Worm (Caenorhabditis elegans): ENCODE data around the gene K07C11.8.
A peak's percentile ranks its signal among the peaks of the same experiment; 100 is the strongest.

K07C11.8 gene

ce11 chrV:8178914-8179542, 38.7 kb downstream of the K07C11.8 start, which contains the start of gene srp-7:
Gene srp-7, plus strand, starts transcription at chrV:8179126.
- TF ChIP-seq ceh-82 (tag; optimal IDR thresholded peaks at IDR 0.05) (peak in 1 of 3 experiments; percentile 28), nhr-11 (tag; optimal IDR thresholded peaks at IDR 0.05) (no peak), lin-35 (GFP tag; optimal IDR thresholded peaks at IDR 0.05) (no peak), nhr-85 (tag) (peak; percentile 40), nhr-20 (tag; optimal IDR thresholded peaks at IDR 0.05) (peak; percentile 35), isw-1 (GFP tag; IDR thresholded peaks at IDR 0.05) (peak; percentile 12; the same call in 1 of the 2 replicates), F16B12.6 (tag; optimal IDR thresholded peaks at IDR 0.05) (no peak), unc-98 (GFP tag; IDR thresholded peaks at IDR 0.05) (peak; percentile 42; the same call in 1 of the 2 replicates), sup-37 (GFP tag; optimal IDR thresholded peaks at IDR 0.05) (no peak), snu-23 (GFP tag; optimal IDR thresholded peaks at IDR 0.05) (peak; percentile 9), fos-1 (tag; optimal IDR thresholded peaks at IDR 0.05) (no peak), nhr-19 (GFP tag; conservative IDR thresholded peaks at IDR 0.05) (peak; percentile 74), nhr-76 (tag; optimal IDR thresholded peaks at IDR 0.05) (no peak), mep-1 (tag; optimal IDR thresholded peaks at IDR 0.05) (peak; percentile 34), lin-14 (GFP tag; optimal IDR thresholded peaks at IDR 0.05) (peak; percentile 68), unc-130 (tag; optimal IDR thresholded peaks at IDR 0.05) (no peak), efl-3 (GFP tag; optimal IDR thresholded peaks at IDR 0.05) (no peak), elt-3 (tag; optimal IDR thresholded peaks at IDR 0.05) (no peak), pax-3 (tag; optimal IDR thresholded peaks at IDR 0.05) (no peak), C34B4.2 (tag; optimal IDR thresholded peaks at IDR 0.05) (no peak), egl-27 (tag; optimal IDR thresholded peaks at IDR 0.05) (no peak), hlh-17 (GFP tag; optimal IDR thresholded peaks at IDR 0.05; ENCODE audit: borderline replicate concordance) (no peak), pqm-1 (tag; optimal IDR thresholded peaks at IDR 0.05) (no peak), ceh-88 (GFP tag; IDR thresholded peaks at IDR 0.05) (0 out of 2 replicates have a peak, but pooled peaks have one; percentile 19), nhr-90 (tag; optimal IDR thresholded peaks at IDR 0.05; ENCODE audit: poor library complexity) (no peak), mef-2 (tag; optimal IDR thresholded peaks at IDR 0.05) (no peak), hpl-2 (GFP tag; optimal IDR thresholded peaks at IDR 0.05) (no peak), nhr-71 (tag; optimal IDR thresholded peaks at IDR 0.05) (peak; percentile 32), ets-5 (GFP tag; IDR thresholded peaks at IDR 0.05) (no peak), rnt-1 (tag; optimal IDR thresholded peaks at IDR 0.05) (peak; percentile 58), alr-1 (tag; optimal IDR thresholded peaks at IDR 0.05; ENCODE audit: borderline replicate concordance) (no peak), dpl-1 (GFP tag; optimal IDR thresholded peaks at IDR 0.05) (no peak), blmp-1 (tag; optimal IDR thresholded peaks at IDR 0.05) (peak; percentile 56), lsy-2 (tag; optimal IDR thresholded peaks at IDR 0.05) (no peak)

ce11 chrV:8178279-8178678, 39.4 kb downstream of the K07C11.8 start:
- no peak for TF ChIP-seq tlp-1 (tag; optimal IDR thresholded peaks at IDR 0.05)
- TF ChIP-seq unc-62 (GFP tag; optimal IDR thresholded peaks at IDR 0.05): no peak
- TF ChIP-seq ets-5 (GFP tag; IDR thresholded peaks at IDR 0.05): no peak
- no peak for TF ChIP-seq ceh-88 (GFP tag; IDR thresholded peaks at IDR 0.05)
- TF ChIP-seq nhr-71 (tag; optimal IDR thresholded peaks at IDR 0.05): no peak
- no peak for TF ChIP-seq fos-1 (tag; optimal IDR thresholded peaks at IDR 0.05)
- TF ChIP-seq jun-1 (tag; optimal IDR thresholded peaks at IDR 0.05): no peak
- no peak for TF ChIP-seq grh-1 (GFP tag; IDR thresholded peaks at IDR 0.05)
- TF ChIP-seq mdl-1 (tag; optimal IDR thresholded peaks at IDR 0.05): no peak
- no peak for TF ChIP-seq fkh-4 (tag; optimal IDR thresholded peaks at IDR 0.05; ENCODE audit: borderline replicate concordance)
- no peak for TF ChIP-seq ceh-82 (tag; optimal IDR thresholded peaks at IDR 0.05)
- TF ChIP-seq C34B4.2 (tag; optimal IDR thresholded peaks at IDR 0.05): no peak
- no peak for TF ChIP-seq snu-23 (GFP tag; optimal IDR thresholded peaks at IDR 0.05)
- no peak for TF ChIP-seq tbx-2 (tag; optimal IDR thresholded peaks at IDR 0.05)
- TF ChIP-seq fkh-10 (GFP tag; optimal IDR thresholded peaks at IDR 0.05): no peak
- no peak for TF ChIP-seq efl-1 (optimal IDR thresholded peaks at IDR 0.05)
- no peak for TF ChIP-seq efl-1 (GFP tag; optimal IDR thresholded peaks at IDR 0.05 in 1 of 2)
- no peak for TF ChIP-seq nhr-19 (GFP tag; conservative IDR thresholded peaks at IDR 0.05)
- no peak for TF ChIP-seq hlh-17 (GFP tag; optimal IDR thresholded peaks at IDR 0.05; ENCODE audit: borderline replicate concordance)
- no peak for TF ChIP-seq nhr-12 (tag; optimal IDR thresholded peaks at IDR 0.05)
- no peak for TF ChIP-seq rnt-1 (tag; optimal IDR thresholded peaks at IDR 0.05)
